Worm (Caenorhabditis elegans): ENCODE measurements around the gene ins-22.

DNA sequence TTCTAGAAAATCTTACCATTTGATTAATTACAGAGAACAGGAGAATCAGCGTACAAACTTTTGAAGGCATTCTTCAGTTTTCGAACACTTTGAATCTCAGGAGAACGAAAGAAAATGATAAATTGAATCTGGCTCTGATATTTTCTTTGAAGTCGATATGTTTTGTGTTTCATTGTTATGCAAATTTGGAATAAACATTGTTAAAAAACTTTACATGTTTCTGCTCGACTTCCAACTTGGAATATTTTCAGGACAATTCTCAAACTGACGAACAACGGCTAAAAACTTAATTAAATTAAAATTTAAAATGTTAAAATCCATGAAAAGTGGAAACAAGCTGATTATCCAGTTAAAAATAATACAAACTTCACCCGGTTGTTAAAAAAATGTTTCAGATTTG is 37.7 kb upstream of the ins-22 start, which contains the start of gene C05B5.1:
- no peak for TF ChIP-seq nhr-76 (tag; optimal IDR thresholded peaks at IDR 0.05)
- no peak for TF ChIP-seq nhr-77 (tag; optimal IDR thresholded peaks at IDR 0.05)
- no peak for TF ChIP-seq nhr-23 (tag; optimal IDR thresholded peaks at IDR 0.05)
- TF ChIP-seq ceh-82 (tag; optimal IDR thresholded peaks at IDR 0.05) = no peak
- no peak for TF ChIP-seq sea-2 (GFP tag; optimal IDR thresholded peaks at IDR 0.05)
- no peak for TF ChIP-seq unc-62 (GFP tag; optimal IDR thresholded peaks at IDR 0.05)
- no peak for TF ChIP-seq nhr-237 (tag; optimal IDR thresholded peaks at IDR 0.05)
- no peak for TF ChIP-seq ama-1 (optimal IDR thresholded peaks at IDR 0.05)
- no peak for TF ChIP-seq zag-1 (tag; optimal IDR thresholded peaks at IDR 0.05)
